Worm (Caenorhabditis elegans) whole organism, late embryonic: Measurements from ENCODE around the gene C17C3.5.
A peak's percentile ranks its signal among the peaks of the same experiment; 100 is the strongest.

Experiments
- dve-1 ChIP-seq: sonication (generic microtip); optimal IDR thresholded peaks from 2 replicates; lab custom pipeline; 2017; ENCODE audit warnings: antibody characterized with exemption, mild to moderate bottlenecking, missing genetic modification characterization, missing compliant biosample characterization
- sox-2 ChIP-seq: fragments of 200-800 bp; sonication (Bioruptor generic); IDR thresholded peaks from 2 replicates; pipeline ENCODE4 v1.3.6; 2022; ENCODE audit warnings: missing genetic modification reagents, missing genetic modification characterization, missing compliant biosample characterization
- tbx-2 ChIP-seq: sonication (generic microtip); optimal IDR thresholded peaks from 2 replicates; lab custom pipeline; 2016; ENCODE audit warnings: missing genetic modification characterization, missing compliant biosample characterization

DNA sequence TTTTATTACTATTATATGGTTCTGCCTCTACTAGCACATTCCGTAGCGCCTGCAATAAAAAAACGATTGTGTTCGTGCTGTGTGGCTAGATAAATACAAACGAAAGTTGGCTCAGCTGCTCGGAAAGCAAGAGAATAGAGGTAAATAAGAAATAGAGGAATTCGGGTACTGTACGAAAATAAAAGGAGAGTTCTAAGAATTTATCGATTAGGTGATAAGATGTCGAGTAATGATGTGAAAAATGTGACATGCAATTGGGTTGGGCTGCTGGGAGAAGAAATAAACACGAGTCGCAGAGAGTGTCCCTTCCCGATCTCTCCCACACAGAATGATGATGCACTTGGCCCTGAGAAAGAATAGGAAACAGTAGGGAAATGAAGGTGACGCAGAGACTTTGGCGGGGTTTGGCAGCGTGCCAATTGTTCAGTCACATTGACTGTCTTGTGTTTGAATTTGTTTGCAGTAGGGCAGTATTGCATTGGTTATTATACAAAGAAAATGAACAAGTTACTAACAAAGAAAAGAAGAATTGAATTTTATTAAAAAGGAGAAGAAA lies 41.8 kb downstream of the C17C3.5 start, which contains the start of gene cdc-14:
- TF ChIP-seq tbx-2 (tag; lab: Kevin White, UChicago) (peak; percentile 76), sox-2 (GFP tag; lab: Robert Waterston, UW) (peak; percentile 18; the same call in 1 of the 2 replicates), dve-1 (no peak)
